Worm (Caenorhabditis elegans) whole organism, L4 larva: Measurements from ENCODE around the gene R02E12.4.

ENCODE experiments used
- F10B5.3 ChIP-seq: sonication (generic microtip); optimal IDR thresholded peaks from 2 replicates; lab custom pipeline; 2016; ENCODE audit warnings: mild to moderate bottlenecking, missing genetic modification characterization, missing compliant biosample characterization
- F44E2.7 ChIP-seq: fragments of 200-800 bp; sonication (Bioruptor generic); IDR thresholded peaks from 2 replicates; pipeline ENCODE4 v2.1.2; 2022; ENCODE audit warnings: missing genetic modification characterization, missing compliant biosample characterization
- F49E8.2 ChIP-seq: sonication (generic microtip); optimal IDR thresholded peaks from 2 replicates; lab custom pipeline; 2016; ENCODE audit warnings: missing compliant biosample characterization, mild to moderate bottlenecking, missing genetic modification characterization, borderline replicate concordance
- Y48G9A.11 ChIP-seq: fragments of 200-800 bp; sonication (Bioruptor generic); IDR thresholded peaks from 2 replicates; pipeline ENCODE4 v1.3.6; 2022; ENCODE audit warnings: missing genetic modification reagents, missing genetic modification characterization, missing compliant biosample characterization
- Y5F2A.4 ChIP-seq: fragments of 200-800 bp; sonication (Bioruptor generic); optimal IDR thresholded peaks from 2 replicates; lab custom pipeline; 2018; ENCODE audit warnings: mild to moderate bottlenecking, missing genetic modification characterization, missing compliant biosample characterization
- ceh-28 ChIP-seq: fragments of 150-350 bp; optimal IDR thresholded peaks from 2 replicates; lab custom pipeline; 2014; ENCODE audit warnings: missing biosample characterization, missing genetic modification reagents, missing genetic modification characterization
- ceh-62 ChIP-seq: sonication (generic microtip); optimal IDR thresholded peaks from 2 replicates; lab custom pipeline; 2017; ENCODE audit warnings: missing biosample characterization, missing genetic modification characterization
- ctbp-1 ChIP-seq: fragments of 200-800 bp; sonication (Bioruptor generic); IDR thresholded peaks from 2 replicates; pipeline ENCODE4 v1.3.6; 2022; ENCODE audit warnings: missing genetic modification reagents, missing genetic modification characterization, missing compliant biosample characterization
- daf-19 ChIP-seq: fragments of 200-800 bp; sonication (Bioruptor generic); conservative IDR thresholded peaks from 2 replicates; pipeline ENCODE4 v1.3.6; 2022; ENCODE audit warnings: missing genetic modification characterization, missing compliant biosample characterization
- dmd-9 ChIP-seq: fragments of 200-800 bp; sonication (Bioruptor generic); IDR thresholded peaks from 2 replicates; pipeline ENCODE4 v1.3.6; 2022; ENCODE audit warnings: missing genetic modification reagents, missing genetic modification characterization, missing compliant biosample characterization
- duxl-1 ChIP-seq: sonication (generic microtip); optimal IDR thresholded peaks from 2 replicates; lab custom pipeline; 2016; ENCODE audit warnings: mild to moderate bottlenecking, missing genetic modification characterization, moderate library complexity, missing compliant biosample characterization; ENCODE audit not compliant: poor library complexity
- egl-27 ChIP-seq: sonication (generic microtip); optimal IDR thresholded peaks from 3 replicates; lab custom pipeline; 2017; ENCODE audit warnings: missing biosample characterization, missing genetic modification reagents, missing genetic modification characterization
- egl-43 ChIP-seq: fragments of 200-800 bp; sonication (Bioruptor generic); IDR thresholded peaks from 2 replicates; pipeline ENCODE4 v1.3.6; 2022; ENCODE audit warnings: missing genetic modification reagents, missing genetic modification characterization, missing compliant biosample characterization
- fkh-10 ChIP-seq: fragments of 150-350 bp; optimal IDR thresholded peaks from 2 replicates; lab custom pipeline; 2014; ENCODE audit warnings: missing biosample characterization, missing genetic modification reagents, missing genetic modification characterization
- hif-1 ChIP-seq, 2 experiments: sonication (generic microtip); optimal IDR thresholded peaks; 2 replicates each; lab custom pipeline; 2016 to 2017; ENCODE audit warnings: missing compliant biosample characterization in 2 of 2, missing genetic modification characterization in 2 of 2, missing genetic modification reagents in 2 of 2, missing genotype in 2 of 2, mild to moderate bottlenecking in 1 of 2
- jun-1 ChIP-seq: fragments of 150-350 bp; optimal IDR thresholded peaks from 2 replicates; lab custom pipeline; 2014; ENCODE audit warnings: missing biosample characterization, missing genetic modification reagents, missing genetic modification characterization
- lim-7 ChIP-seq: fragments of 200-800 bp; sonication (Bioruptor generic); IDR thresholded peaks from 2 replicates; pipeline ENCODE4 v1.3.6; 2022; ENCODE audit warnings: missing genetic modification characterization, missing compliant biosample characterization
- lin-1 ChIP-seq: fragments of 200-800 bp; sonication (Bioruptor generic); IDR thresholded peaks from 2 replicates; pipeline ENCODE4 v1.3.6; 2022; ENCODE audit warnings: missing genetic modification reagents, missing genetic modification characterization, missing compliant biosample characterization
- lin-38 ChIP-seq: fragments of 200-800 bp; sonication (Bioruptor generic); IDR thresholded peaks from 2 replicates; pipeline ENCODE4 v1.3.6; 2022; ENCODE audit warnings: missing genetic modification reagents, missing genetic modification characterization, missing compliant biosample characterization
- lin-39 ChIP-seq: fragments of 150-350 bp; optimal IDR thresholded peaks from 2 replicates; lab custom pipeline; 2014; ENCODE audit warnings: missing biosample characterization, missing genetic modification reagents, missing genetic modification characterization
- lsy-2 ChIP-seq, 2 experiments: fragments of 150-350 bp in 1 of 2; sonication (generic microtip) in 1 of 2; optimal IDR thresholded peaks; 2 replicates each; lab custom pipeline; 2014 to 2017; ENCODE audit warnings: missing biosample characterization in 2 of 2, missing genetic modification characterization in 2 of 2
- madf-5 ChIP-seq, 2 experiments: fragments of 200-800 bp; sonication (Bioruptor generic); IDR thresholded peaks; 2 replicates each; pipeline ENCODE4 v1.3.6; 2022; ENCODE audit warnings: missing compliant biosample characterization in 2 of 2, missing genetic modification characterization in 2 of 2
- madf-9 ChIP-seq: fragments of 200-800 bp; sonication (Bioruptor generic); conservative IDR thresholded peaks from 2 replicates; pipeline ENCODE4 v1.3.6; 2022; ENCODE audit warnings: missing genetic modification reagents, missing genetic modification characterization, missing compliant biosample characterization
- mdt-29 ChIP-seq: fragments of 200-800 bp; sonication (Bioruptor generic); IDR thresholded peaks from 2 replicates; pipeline ENCODE4 v1.3.6; 2022; ENCODE audit warnings: missing genetic modification reagents, missing genetic modification characterization, missing compliant biosample characterization
- mep-1 ChIP-seq: fragments of 150-350 bp; sonication (generic microtip); optimal IDR thresholded peaks from 3 replicates; lab custom pipeline; 2014; ENCODE audit warnings: missing biosample characterization, missing genetic modification characterization
- mxl-2 ChIP-seq: fragments of 200-800 bp; sonication (Bioruptor generic); conservative IDR thresholded peaks from 2 replicates; pipeline ENCODE4 v1.3.6; 2022; ENCODE audit warnings: missing genetic modification reagents, missing genetic modification characterization, missing compliant biosample characterization
- nhr-10 ChIP-seq: fragments of 150-350 bp; optimal IDR thresholded peaks from 2 replicates; lab custom pipeline; 2014; ENCODE audit warnings: missing biosample characterization, missing genetic modification characterization
- nhr-11 ChIP-seq: fragments of 150-350 bp; optimal IDR thresholded peaks from 2 replicates; lab custom pipeline; 2014; ENCODE audit warnings: missing biosample characterization, missing genetic modification characterization
- nhr-237 ChIP-seq: sonication (generic microtip); optimal IDR thresholded peaks from 2 replicates; lab custom pipeline; 2017; ENCODE audit warnings: missing biosample characterization, missing genetic modification characterization
- nhr-41 ChIP-seq: fragments of 200-800 bp; sonication (Bioruptor generic); IDR thresholded peaks from 2 replicates; pipeline ENCODE4 v1.3.6; 2022; ENCODE audit warnings: missing genetic modification reagents, missing genetic modification characterization, missing compliant biosample characterization
- nhr-48 ChIP-seq: sonication (generic microtip); optimal IDR thresholded peaks from 2 replicates; lab custom pipeline; 2016; ENCODE audit warnings: mild to moderate bottlenecking, missing genetic modification characterization, missing compliant biosample characterization
- nhr-77 ChIP-seq: fragments of 150-350 bp; optimal IDR thresholded peaks from 2 replicates; lab custom pipeline; 2014; ENCODE audit warnings: missing biosample characterization, missing genetic modification characterization
- rbr-2 ChIP-seq: sonication (generic microtip); optimal IDR thresholded peaks from 2 replicates; lab custom pipeline; 2016; ENCODE audit warnings: missing genotype, missing genetic modification characterization, missing compliant biosample characterization
- sdz-12 ChIP-seq: fragments of 200-800 bp; sonication (Bioruptor generic); optimal IDR thresholded peaks from 2 replicates; lab custom pipeline; 2018; ENCODE audit warnings: mild to moderate bottlenecking, missing genetic modification characterization, missing compliant biosample characterization
- snpc-1.2 ChIP-seq: fragments of 200-800 bp; sonication (Bioruptor generic); IDR thresholded peaks from 2 replicates; pipeline ENCODE4 v1.3.6; 2022; ENCODE audit warnings: missing genetic modification reagents, missing genetic modification characterization, missing compliant biosample characterization
- spr-3 ChIP-seq: fragments of 200-800 bp; sonication (Bioruptor generic); optimal IDR thresholded peaks from 2 replicates; lab custom pipeline; 2018; ENCODE audit warnings: mild to moderate bottlenecking, missing genetic modification characterization, missing compliant biosample characterization
- unc-39 ChIP-seq: sonication (generic microtip); optimal IDR thresholded peaks from 2 replicates; lab custom pipeline; 2017; ENCODE audit warnings: missing biosample characterization, missing genetic modification characterization
- unc-62 ChIP-seq, 3 experiments: fragments of 150-350 bp in 1 of 3; sonication (generic microtip); optimal IDR thresholded peaks in 2 of 3; peaks in 1 of 3; 1 replicate in 1 of 3; 2 replicates in 2 of 3; lab custom pipeline; 2014 to 2017; ENCODE audit warnings: missing biosample characterization in 3 of 3, missing genetic modification characterization in 3 of 3, missing genetic modification reagents in 3 of 3, missing genotype in 1 of 3
- zag-1 ChIP-seq: fragments of 150-350 bp; optimal IDR thresholded peaks from 2 replicates; lab custom pipeline; 2014; ENCODE audit warnings: missing biosample characterization, missing genetic modification characterization
- zip-11 ChIP-seq: fragments of 200-800 bp; sonication (Bioruptor generic); IDR thresholded peaks from 2 replicates; pipeline ENCODE4 v1.3.6; 2022; ENCODE audit warnings: missing genetic modification characterization, missing compliant biosample characterization
- zip-2 ChIP-seq: fragments of 150-350 bp; optimal IDR thresholded peaks from 2 replicates; lab custom pipeline; 2014; ENCODE audit warnings: missing biosample characterization, missing genetic modification characterization
- ztf-7 ChIP-seq: fragments of 150-350 bp; optimal IDR thresholded peaks from 2 replicates; lab custom pipeline; 2014; ENCODE audit warnings: missing biosample characterization, missing genetic modification characterization

Gene R02E12.4

ce11 chrX:3969980-3970403 lies 35.1 kb upstream of the R02E12.4 start (continued):
- TF ChIP-seq lsy-2 (tag; optimal IDR thresholded peaks at IDR 0.05; lab: Kevin White, UChicago) (peak; percentile 34 to 67), snpc-1.2 (GFP tag; lab: Robert Waterston, UW) (peak; percentile 93), nhr-10 (tag; lab: Kevin White, UChicago) (no peak), madf-9 (GFP tag; lab: Robert Waterston, UW) (peak; percentile 67), F10B5.3 (tag; lab: Kevin White, UChicago) (no peak), fkh-10 (no peak), unc-39 (tag; lab: Kevin White, UChicago) (no peak), ceh-28 (no peak), nhr-77 (tag; lab: Kevin White, UChicago) (peak; percentile 66), sdz-12 (GFP tag; lab: Kevin White, UChicago) (peak; percentile 69), egl-27 (tag; lab: Kevin White, UChicago) (no peak), zip-2 (peak; percentile 9), daf-19 (GFP tag; lab: Robert Waterston, UW) (no peak), ztf-7 (tag; lab: Kevin White, UChicago) (peak; percentile 14), zip-11 (GFP tag; lab: Robert Waterston, UW) (0 out of 2 replicates have a peak, but pooled peaks have one; percentile 64), dmd-9 (GFP tag; lab: Robert Waterston, UW) (peak; percentile 85), nhr-237 (tag; lab: Kevin White, UChicago) (no peak), nhr-11 (tag; lab: Kevin White, UChicago) (peak; percentile 72), mdt-29 (peak; percentile 78), Y5F2A.4 (GFP tag; lab: Kevin White, UChicago) (peak; percentile 59), nhr-41 (GFP tag; lab: Robert Waterston, UW) (peak; percentile 80), jun-1 (tag; lab: Kevin White, UChicago) (no peak), ctbp-1 (GFP tag; lab: Robert Waterston, UW) (peak; percentile 89), rbr-2 (peak; percentile 83), Y48G9A.11 (GFP tag; lab: Robert Waterston, UW) (peak; percentile 83), nhr-48 (peak; percentile 66), ceh-62 (tag; lab: Kevin White, UChicago) (no peak), madf-5 (GFP tag; IDR thresholded peaks at IDR 0.05; lab: Robert Waterston, UW) (peak; percentile 85 to 91)

DNA sequence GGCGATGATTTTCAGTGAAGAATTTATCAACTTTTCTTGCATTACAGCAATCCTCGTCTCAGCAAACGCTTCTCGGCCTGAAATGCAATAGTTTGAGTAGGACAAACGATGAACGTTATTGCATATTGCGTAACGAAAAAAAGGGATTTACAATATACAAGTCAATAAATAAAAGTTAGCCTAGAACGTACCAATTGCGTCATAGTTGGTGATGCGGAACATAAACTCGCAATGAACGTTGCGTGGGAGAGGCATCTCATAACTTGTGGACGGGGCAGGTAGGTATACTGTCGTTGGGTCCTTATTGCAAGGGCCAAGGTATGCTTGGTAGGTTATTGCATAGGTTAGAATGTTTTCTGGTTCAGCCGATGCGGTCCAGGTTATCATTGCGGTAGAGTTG lies 34.3 kb upstream of the R02E12.4 start:
- no peak for TF ChIP-seq spr-3 (GFP tag; lab: Kevin White, UChicago)
- TF ChIP-seq lin-39 (tag; lab: Kevin White, UChicago) = no peak
- no peak for TF ChIP-seq lin-38
- no peak for TF ChIP-seq nhr-77 (tag; lab: Kevin White, UChicago)
- no peak for TF ChIP-seq fkh-10
- no peak for TF ChIP-seq dmd-9 (GFP tag; lab: Robert Waterston, UW)
- TF ChIP-seq mxl-2 (GFP tag; lab: Robert Waterston, UW) = no peak
- no peak for TF ChIP-seq mep-1
- TF ChIP-seq zag-1 (tag; lab: Kevin White, UChicago) = no peak
- TF ChIP-seq lsy-2 (tag; optimal IDR thresholded peaks at IDR 0.05; lab: Kevin White, UChicago) = no peak
- no peak for TF ChIP-seq duxl-1 (tag; lab: Kevin White, UChicago)
- no peak for TF ChIP-seq unc-39 (tag; lab: Kevin White, UChicago)
- TF ChIP-seq F49E8.2 (tag; lab: Kevin White, UChicago) = no peak
- TF ChIP-seq F44E2.7 (GFP tag; lab: Robert Waterston, UW) = no peak

DNA sequence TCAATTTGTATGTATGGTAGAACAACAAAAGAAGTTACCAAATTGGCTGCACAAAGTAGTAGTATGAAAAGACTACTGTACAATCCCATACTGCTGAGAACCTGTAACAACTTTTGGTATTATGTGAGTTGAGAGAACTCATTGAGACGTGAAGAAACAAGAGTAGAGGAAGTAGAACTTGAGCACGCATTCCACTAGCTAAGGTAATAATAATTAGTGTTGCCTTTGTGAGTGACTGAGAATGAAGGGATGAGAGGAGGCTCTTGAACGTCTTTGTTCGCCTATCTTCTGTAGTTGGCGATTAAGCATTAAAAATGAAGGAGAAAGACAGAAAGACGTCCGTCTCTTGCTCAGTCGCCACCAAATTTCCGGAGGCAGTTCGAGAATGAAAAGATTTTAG lies 31.6 kb upstream of the R02E12.4 start, which contains the start of gene C16B8.4:
Gene C16B8.4, minus strand, starts transcription at position 101 of the 400 bp plus-strand sequence.
- TF ChIP-seq nhr-48 (no peak), hif-1 (tag; optimal IDR thresholded peaks at IDR 0.05; lab: Kevin White, UChicago) (no peak), unc-62 (GFP tag; optimal IDR thresholded peaks at IDR 0.05 in 1 of 2; lab: Kevin White, UChicago) (peak in 1 of 2 experiments; percentile 61), unc-62 (tag; optimal IDR thresholded peaks at IDR 0.05; lab: Kevin White, UChicago) (no peak), jun-1 (tag; lab: Kevin White, UChicago) (no peak), nhr-11 (tag; lab: Kevin White, UChicago) (no peak), lin-1 (GFP tag; lab: Robert Waterston, UW) (no peak), lim-7 (no peak), egl-43 (GFP tag; lab: Robert Waterston, UW) (no peak)
- TF ChIP-seq, all 104 proteins: peak for 1
